Fruit fly (Drosophila melanogaster): ENCODE data around the gene PIG-K.

dm6 chrX:2005840-2006239, 3.3 kb downstream of the PIG-K start:
- TF ChIP-seq CG10274 (GFP tag; optimal IDR thresholded peaks at IDR 0.05) (peak; percentile 48), mld (GFP tag; IDR thresholded peaks at IDR 0.05; ENCODE audit: partially characterized antibody) (no peak), CG13424 (tag; optimal IDR thresholded peaks at IDR 0.05) (peak; percentile 42), CG7745 (tag; optimal IDR thresholded peaks at IDR 0.05) (no peak), Stat92E (GFP tag; optimal IDR thresholded peaks at IDR 0.05) (no peak), CG12071 (GFP tag; optimal IDR thresholded peaks at IDR 0.05) (peak; percentile 78), Hey (tag; optimal IDR thresholded peaks at IDR 0.05) (peak; percentile 27), emc (GFP tag; optimal IDR thresholded peaks at IDR 0.05) (no peak), CG11247 (GFP tag; IDR thresholded peaks at IDR 0.05) (peak; percentile 45), CG10565 (GFP tag; optimal IDR thresholded peaks at IDR 0.05) (no peak), Adf1 (GFP tag; IDR thresholded peaks at IDR 0.05) (peak; percentile 11; the same call in 1 of the 2 replicates), CG2116 (GFP tag; optimal IDR thresholded peaks at IDR 0.05) (peak; percentile 71), psq (GFP tag; optimal IDR thresholded peaks at IDR 0.05) (peak; percentile 24), maf-S (GFP tag; optimal IDR thresholded peaks at IDR 0.05) (peak; percentile 49)
